Worm (Caenorhabditis elegans) whole organism, young adult: ENCODE results near the gene cest-26.

Source experiments
- B0019.2 ChIP-seq: fragments of 200-800 bp; sonication (Bioruptor generic); conservative IDR thresholded peaks from 2 replicates; pipeline ENCODE4 v1.3.6; 2022; ENCODE audit warnings: missing genetic modification reagents, missing genetic modification characterization, missing compliant biosample characterization
- F39B2.1 ChIP-seq: fragments of 200-800 bp; sonication (Bioruptor generic); IDR thresholded peaks from 2 replicates; pipeline ENCODE4 v1.3.6; 2022; ENCODE audit warnings: missing genetic modification reagents, missing genetic modification characterization, missing compliant biosample characterization
- F57A8.1 ChIP-seq: fragments of 200-800 bp; sonication (Bioruptor generic); optimal IDR thresholded peaks from 2 replicates; lab custom pipeline; 2018; ENCODE audit warnings: mild to moderate bottlenecking, missing genetic modification characterization, moderate library complexity, missing compliant biosample characterization
- T26A5.8 ChIP-seq: sonication (generic microtip); optimal IDR thresholded peaks from 2 replicates; lab custom pipeline; 2016; ENCODE audit warnings: missing genetic modification characterization, missing compliant biosample characterization
- Y53G8AR.9 ChIP-seq: fragments of 200-800 bp; sonication (Bioruptor generic); conservative IDR thresholded peaks from 2 replicates; pipeline ENCODE4 v1.3.6; 2022; ENCODE audit warnings: missing genetic modification reagents, missing genetic modification characterization, missing compliant biosample characterization
- ZK185.1 ChIP-seq: sonication (generic microtip); optimal IDR thresholded peaks from 2 replicates; lab custom pipeline; 2016; ENCODE audit warnings: mild to moderate bottlenecking, missing genetic modification characterization, missing compliant biosample characterization; ENCODE audit not compliant: poor library complexity, severe bottlenecking
- atf-7 ChIP-seq: sonication (generic microtip); optimal IDR thresholded peaks from 2 replicates; lab custom pipeline; 2017; ENCODE audit warnings: mild to moderate bottlenecking, missing genetic modification characterization, missing compliant biosample characterization
- bed-1 ChIP-seq: fragments of 200-800 bp; sonication (Bioruptor generic); IDR thresholded peaks from 2 replicates; pipeline ENCODE4 v1.3.6; 2022; ENCODE audit warnings: missing genetic modification reagents, missing genetic modification characterization, missing compliant biosample characterization
- cebp-1 ChIP-seq, 2 experiments: fragments of 200-800 bp in 1 of 2; sonication (Bioruptor generic) in 1 of 2; sonication (generic microtip) in 1 of 2; IDR thresholded peaks in 1 of 2; optimal IDR thresholded peaks in 1 of 2; 2 replicates each; pipeline versions ENCODE4 v1.3.6 to Lab custom; 2017 to 2022; ENCODE audit warnings: missing compliant biosample characterization in 2 of 2, missing genetic modification characterization in 2 of 2, mild to moderate bottlenecking in 1 of 2, missing genetic modification reagents in 1 of 2, moderate library complexity in 1 of 2
- die-1 ChIP-seq: sonication (generic microtip); optimal IDR thresholded peaks from 2 replicates; lab custom pipeline; 2016; ENCODE audit warnings: missing genotype, mild to moderate bottlenecking, missing genetic modification characterization, missing compliant biosample characterization
- ekl-4 ChIP-seq: fragments of 200-800 bp; sonication (Bioruptor generic); IDR thresholded peaks from 2 replicates; pipeline ENCODE4 v1.3.6; 2022; ENCODE audit warnings: missing genetic modification reagents, missing genetic modification characterization, missing compliant biosample characterization
- ets-4 ChIP-seq: fragments of 200-800 bp; sonication (Bioruptor generic); optimal IDR thresholded peaks from 2 replicates; lab custom pipeline; 2018; ENCODE audit warnings: mild to moderate bottlenecking, missing genetic modification characterization, missing compliant biosample characterization
- gei-17 ChIP-seq: fragments of 200-800 bp; sonication (Bioruptor generic); optimal IDR thresholded peaks from 2 replicates; lab custom pipeline; 2018; ENCODE audit warnings: mild to moderate bottlenecking, missing genetic modification characterization, missing compliant biosample characterization
- hlh-12 ChIP-seq: sonication (generic microtip); optimal IDR thresholded peaks from 2 replicates; lab custom pipeline; 2016; ENCODE audit warnings: missing genetic modification characterization, missing compliant biosample characterization
- hmg-1.2 ChIP-seq: fragments of 200-800 bp; sonication (Bioruptor generic); IDR thresholded peaks from 2 replicates; pipeline ENCODE4 v1.3.6; 2022; ENCODE audit warnings: missing genetic modification reagents, missing genetic modification characterization, missing compliant biosample characterization
- let-526 ChIP-seq: fragments of 200-800 bp; sonication (Bioruptor generic); IDR thresholded peaks from 2 replicates; pipeline ENCODE4 v1.3.6; 2022; ENCODE audit warnings: missing genetic modification reagents, missing genetic modification characterization, missing compliant biosample characterization
- lin-54 ChIP-seq: fragments of 200-800 bp; sonication (Bioruptor generic); optimal IDR thresholded peaks from 2 replicates; lab custom pipeline; 2018; ENCODE audit warnings: mild to moderate bottlenecking, missing genetic modification characterization, missing compliant biosample characterization
- lsy-27 ChIP-seq: sonication (generic microtip); optimal IDR thresholded peaks from 2 replicates; lab custom pipeline; 2017; ENCODE audit warnings: missing genetic modification characterization, mild to moderate bottlenecking, missing compliant biosample characterization, antibody characterized with exemption, missing genotype, borderline replicate concordance; ENCODE audit not compliant: insufficient read depth
- madf-6 ChIP-seq: fragments of 200-800 bp; sonication (Bioruptor generic); IDR thresholded peaks from 2 replicates; pipeline ENCODE4 v1.3.6; 2022; ENCODE audit warnings: missing genetic modification reagents, missing genetic modification characterization, missing compliant biosample characterization
- mxl-1 ChIP-seq: sonication (generic microtip); optimal IDR thresholded peaks from 2 replicates; lab custom pipeline; 2016; ENCODE audit warnings: missing genetic modification characterization, missing compliant biosample characterization
- nfyb-1 ChIP-seq: fragments of 200-800 bp; sonication (Bioruptor generic); IDR thresholded peaks from 2 replicates; pipeline ENCODE4 v1.3.6; 2022; ENCODE audit warnings: missing genetic modification reagents, missing genetic modification characterization, missing compliant biosample characterization
- nhr-120 ChIP-seq: fragments of 200-800 bp; sonication (Bioruptor generic); IDR thresholded peaks from 2 replicates; pipeline ENCODE4 v1.3.6; 2022; ENCODE audit warnings: missing genetic modification characterization, missing compliant biosample characterization
- pha-4 ChIP-seq: fragments of 150-350 bp; sonication (generic microtip); optimal IDR thresholded peaks from 2 replicates; lab custom pipeline; 2014; ENCODE audit warnings: missing biosample characterization, missing genetic modification reagents, missing genetic modification characterization
- rcor-1 ChIP-seq: fragments of 200-800 bp; sonication (Bioruptor generic); IDR thresholded peaks from 2 replicates; pipeline ENCODE4 v1.3.6; 2022; ENCODE audit warnings: missing genetic modification reagents, missing genetic modification characterization, missing compliant biosample characterization
- snpc-1.1 ChIP-seq: sonication (generic microtip); optimal IDR thresholded peaks from 2 replicates; lab custom pipeline; 2017; ENCODE audit warnings: missing genetic modification characterization, mild to moderate bottlenecking, missing compliant biosample characterization, antibody characterized with exemption, moderate library complexity, missing genotype, missing genetic modification reagents; ENCODE audit not compliant: insufficient read depth
- tlf-1 ChIP-seq: fragments of 200-800 bp; sonication (Bioruptor generic); optimal IDR thresholded peaks from 2 replicates; lab custom pipeline; 2018; ENCODE audit warnings: mild to moderate bottlenecking, missing genetic modification characterization, missing compliant biosample characterization
- unc-130 ChIP-seq: sonication (generic microtip); optimal IDR thresholded peaks from 2 replicates; lab custom pipeline; 2016; ENCODE audit warnings: missing genetic modification reagents, missing genetic modification characterization, missing compliant biosample characterization
- ztf-18 ChIP-seq: sonication (generic microtip); optimal IDR thresholded peaks from 2 replicates; lab custom pipeline; 2016; ENCODE audit warnings: missing genotype, mild to moderate bottlenecking, missing genetic modification characterization, missing compliant biosample characterization
- ztf-22 ChIP-seq: fragments of 200-800 bp; sonication (Bioruptor generic); optimal IDR thresholded peaks from 2 replicates; lab custom pipeline; 2018; ENCODE audit warnings: mild to moderate bottlenecking, missing genetic modification characterization, moderate library complexity, missing compliant biosample characterization
- ztf-28 ChIP-seq: fragments of 200-800 bp; sonication (Bioruptor generic); IDR thresholded peaks from 2 replicates; pipeline ENCODE4 v1.3.6; 2022; ENCODE audit warnings: missing genetic modification reagents, missing genetic modification characterization, missing compliant biosample characterization

cest-26 gene

ce11 chrX:4438823-4439222 lies 1.4 kb upstream of the cest-26 start:
- no peak for TF ChIP-seq die-1 (tag; lab: Kevin White, UChicago)
- no peak for TF ChIP-seq lsy-27 (tag; lab: Kevin White, UChicago)
- no peak for TF ChIP-seq ztf-28
- no peak for TF ChIP-seq B0019.2 (GFP tag; lab: Robert Waterston, UW)
- TF ChIP-seq madf-6 (GFP tag; lab: Robert Waterston, UW) = no peak
- no peak for TF ChIP-seq F39B2.1 (GFP tag; lab: Robert Waterston, UW)
- TF ChIP-seq Y53G8AR.9 (GFP tag; lab: Robert Waterston, UW) = no peak
- TF ChIP-seq let-526 (GFP tag; lab: Robert Waterston, UW) = no peak

ce11 chrX:4435396-4435795 lies 2.1 kb downstream of the cest-26 start:
- TF ChIP-seq bed-1 (GFP tag; lab: Robert Waterston, UW) = no peak
- no peak for TF ChIP-seq ZK185.1 (tag; lab: Kevin White, UChicago)
- TF ChIP-seq hlh-12 (tag; lab: Kevin White, UChicago) = no peak
- no peak for TF ChIP-seq hmg-1.2 (GFP tag; lab: Robert Waterston, UW)
- TF ChIP-seq T26A5.8 (tag; lab: Kevin White, UChicago) = no peak
- no peak for TF ChIP-seq F57A8.1 (GFP tag; lab: Kevin White, UChicago)

- TF ChIP-seq ztf-22 (no peak), pha-4 (tag; lab: Kevin White, UChicago) (no peak), nfyb-1 (0 out of 2 replicates have a peak, but pooled peaks have one; percentile 25), ZK185.1 (tag; lab: Kevin White, UChicago) (no peak), mxl-1 (tag; lab: Kevin White, UChicago) (no peak)
- TF ChIP-seq, all 124 proteins: peak for 1
These were observed 2.9 kb downstream of the cest-26 start for ce11 chrX:4434577-4434976.

- TF ChIP-seq cebp-1 (GFP tag; IDR thresholded peaks at IDR 0.05; lab: Robert Waterston, UW) (no peak), cebp-1 (tag; optimal IDR thresholded peaks at IDR 0.05; lab: Kevin White, UChicago) (no peak), B0019.2 (GFP tag; lab: Robert Waterston, UW) (no peak), rcor-1 (GFP tag; lab: Robert Waterston, UW) (no peak), unc-130 (GFP tag; lab: Kevin White, UChicago) (no peak), hmg-1.2 (GFP tag; lab: Robert Waterston, UW) (no peak), mxl-1 (tag; lab: Kevin White, UChicago) (no peak), ekl-4 (no peak), snpc-1.1 (tag; lab: Kevin White, UChicago) (no peak), nhr-120 (GFP tag; lab: Robert Waterston, UW) (no peak), gei-17 (GFP tag; lab: Kevin White, UChicago) (no peak), tlf-1 (GFP tag; lab: Kevin White, UChicago) (no peak), ztf-18 (tag; lab: Kevin White, UChicago) (no peak), lin-54 (GFP tag; lab: Kevin White, UChicago) (no peak)
These were observed 8.1 kb downstream of the cest-26 start for ce11 chrX:4429364-4429763.

- TF ChIP-seq atf-7 (tag; lab: Kevin White, UChicago) (no peak), ets-4 (GFP tag; lab: Kevin White, UChicago) (no peak)
These were observed 10.1 kb downstream of the cest-26 start for ce11 chrX:4427387-4427786.
